Fruit fly (Drosophila melanogaster) whole organism, embryonic: Measurements from ENCODE around the gene CSN5.

ENCODE experiments used
- Antp ChIP-seq: fragments of 200-800 bp; sonication (Bioruptor generic); optimal IDR thresholded peaks from 3 replicates; lab custom pipeline; 2016; ENCODE audit warnings: missing biosample characterization, missing genetic modification characterization
- Atf3 ChIP-seq: fragments of 200-800 bp; sonication (Bioruptor generic); optimal IDR thresholded peaks from 3 replicates; lab custom pipeline; 2016; ENCODE audit warnings: missing biosample characterization, missing genetic modification characterization
- Atf6 ChIP-seq: fragments of 200-800 bp; sonication (Bioruptor generic); IDR thresholded peaks from 2 replicates; pipeline ENCODE4 v1.3.6; 2022; ENCODE audit warnings: missing biosample characterization, missing genetic modification characterization
- Awh ChIP-seq: fragments of 200-800 bp; sonication (Bioruptor generic); IDR thresholded peaks from 2 replicates; pipeline ENCODE4, ENCODE4 v1.3.6; 2022; ENCODE audit warnings: missing biosample characterization, missing genetic modification characterization
- B-H2 ChIP-seq: fragments of 200-800 bp; sonication (Bioruptor generic); optimal IDR thresholded peaks from 2 replicates; lab custom pipeline; 2018; ENCODE audit warnings: missing biosample characterization, mild to moderate bottlenecking, missing genetic modification characterization
- Blimp-1 ChIP-seq: fragments of 200-800 bp; sonication (Bioruptor generic); optimal IDR thresholded peaks from 3 replicates; lab custom pipeline; 2018; ENCODE audit warnings: missing biosample characterization, missing genetic modification characterization, mild to moderate bottlenecking, moderate library complexity, missing genetic modification reagents
- CG10209 ChIP-seq: fragments of 200-800 bp; sonication (Bioruptor generic); optimal IDR thresholded peaks from 3 replicates; lab custom pipeline; 2017; ENCODE audit warnings: missing biosample characterization, mild to moderate bottlenecking, missing genetic modification characterization, missing genetic modification reagents
- CG11085 ChIP-seq: fragments of 200-800 bp; sonication (Bioruptor generic); IDR thresholded peaks from 2 replicates; pipeline ENCODE4 v1.3.6; 2022; ENCODE audit warnings: missing biosample characterization, missing genetic modification characterization
- CG11696 ChIP-seq: fragments of 200-800 bp; sonication (Bioruptor generic); IDR thresholded peaks from 2 replicates; pipeline ENCODE4 v1.3.6; 2022; ENCODE audit warnings: missing biosample characterization, missing genetic modification characterization
- CG12104 ChIP-seq: fragments of 200-800 bp; sonication (Bioruptor generic); optimal IDR thresholded peaks from 3 replicates; lab custom pipeline; 2016; ENCODE audit warnings: missing biosample characterization, missing genetic modification characterization
- CG14050 ChIP-seq: fragments of 200-800 bp; sonication (Bioruptor generic); IDR thresholded peaks from 3 replicates; pipeline ENCODE4 v1.3.6; 2022; ENCODE audit warnings: missing biosample characterization, missing genetic modification characterization
- CG14965 ChIP-seq: fragments of 200-800 bp; sonication (Bioruptor generic); optimal IDR thresholded peaks from 2 replicates; lab custom pipeline; 2016; ENCODE audit warnings: missing biosample characterization, missing genetic modification characterization, borderline replicate concordance
- CG15269 ChIP-seq: fragments of 200-800 bp; sonication (Bioruptor generic); optimal IDR thresholded peaks from 2 replicates; lab custom pipeline; 2018; ENCODE audit warnings: missing biosample characterization, mild to moderate bottlenecking, missing genetic modification characterization, moderate library complexity
- CG15601 ChIP-seq: fragments of 200-800 bp; sonication (Bioruptor generic); optimal IDR thresholded peaks from 3 replicates; lab custom pipeline; 2019; ENCODE audit warnings: missing biosample characterization, mild to moderate bottlenecking, missing genetic modification characterization, moderate library complexity
- CG15696 ChIP-seq: fragments of 200-800 bp; sonication (Bioruptor generic); optimal IDR thresholded peaks from 2 replicates; lab custom pipeline; 2019; ENCODE audit warnings: missing biosample characterization, mild to moderate bottlenecking, missing genetic modification characterization, moderate library complexity
- CG17359 ChIP-seq: fragments of 200-800 bp; sonication (Bioruptor generic); optimal IDR thresholded peaks from 3 replicates; lab custom pipeline; 2018; ENCODE audit warnings: missing biosample characterization, mild to moderate bottlenecking, missing genetic modification characterization, moderate library complexity
- CG18262 ChIP-seq: fragments of 200-800 bp; optimal IDR thresholded peaks from 3 replicates; lab custom pipeline; 2019; ENCODE audit warnings: missing biosample characterization, mild to moderate bottlenecking, missing genetic modification characterization, moderate library complexity
- CG2199 ChIP-seq: fragments of 200-800 bp; sonication (Bioruptor generic); IDR thresholded peaks from 3 replicates; pipeline ENCODE4 v1.3.6; 2022; ENCODE audit warnings: missing biosample characterization, missing genetic modification characterization
- CG32767 ChIP-seq: fragments of 200-800 bp; sonication (Bioruptor generic); IDR thresholded peaks from 2 replicates; pipeline ENCODE4 v1.3.6; 2022; ENCODE audit warnings: missing biosample characterization, missing genetic modification characterization
- CG6254 ChIP-seq: fragments of 200-800 bp; sonication (Bioruptor generic); optimal IDR thresholded peaks from 3 replicates; lab custom pipeline; 2017; ENCODE audit warnings: mild to moderate bottlenecking, missing biosample characterization, missing genetic modification reagents, missing genetic modification characterization
- CG6765 ChIP-seq: fragments of 200-800 bp; sonication (Bioruptor generic); optimal IDR thresholded peaks from 3 replicates; lab custom pipeline; 2017; ENCODE audit warnings: missing biosample characterization, mild to moderate bottlenecking, missing genetic modification characterization
- CG6813 ChIP-seq: fragments of 200-800 bp; sonication (Bioruptor generic); optimal IDR thresholded peaks from 2 replicates; lab custom pipeline; 2017; ENCODE audit warnings: missing biosample characterization, missing genetic modification characterization, mild to moderate bottlenecking, moderate library complexity, missing genetic modification reagents
- CG8765 ChIP-seq: fragments of 200-800 bp; sonication (Bioruptor generic); IDR thresholded peaks from 2 replicates; pipeline ENCODE4 v1.3.6; 2022; ENCODE audit warnings: missing biosample characterization, missing genetic modification characterization
- Drgx ChIP-seq: fragments of 200-800 bp; sonication (Bioruptor generic); IDR thresholded peaks from 2 replicates; pipeline ENCODE4 v1.3.6; 2022; ENCODE audit warnings: missing biosample characterization, missing genetic modification characterization
- Hr51 ChIP-seq, 2 experiments: fragments of 200-800 bp; sonication (Bioruptor generic); optimal IDR thresholded peaks; 2 replicates in 1 of 2; 3 replicates in 1 of 2; lab custom pipeline; 2016 to 2018; ENCODE audit warnings: missing biosample characterization in 2 of 2, missing genetic modification characterization in 2 of 2, mild to moderate bottlenecking in 1 of 2, moderate library complexity in 1 of 2
- Hsf ChIP-seq: fragments of 200-800 bp; sonication (Bioruptor generic); optimal IDR thresholded peaks from 3 replicates; lab custom pipeline; 2016; ENCODE audit warnings: missing biosample characterization, missing genetic modification characterization
- Med ChIP-seq: fragments of 200-800 bp; sonication (Bioruptor generic); peaks from one replicate; lab custom pipeline; 2016; ENCODE audit warnings: missing biosample characterization, missing genetic modification characterization, mild to moderate bottlenecking, inconsistent platforms, moderate library complexity
- NK7.1 ChIP-seq: fragments of 200-800 bp; sonication (Bioruptor generic); optimal IDR thresholded peaks from 3 replicates; lab custom pipeline; 2016; ENCODE audit warnings: missing biosample characterization, missing genetic modification characterization
- Nf-YA ChIP-seq: fragments of 200-800 bp; sonication (Bioruptor generic); IDR thresholded peaks from 2 replicates; pipeline ENCODE4 v1.3.6; 2022; ENCODE audit warnings: missing biosample characterization, missing genetic modification characterization
- Pdp1 ChIP-seq, 2 experiments: fragments of 200-800 bp; sonication (Bioruptor generic); optimal IDR thresholded peaks; 3 replicates each; lab custom pipeline; 2016; ENCODE audit warnings: missing biosample characterization in 2 of 2, missing genetic modification characterization in 2 of 2, mild to moderate bottlenecking in 1 of 2, moderate library complexity in 1 of 2
- Spps ChIP-seq: fragments of 200-800 bp; sonication (Bioruptor generic); optimal IDR thresholded peaks from 2 replicates; lab custom pipeline; 2018; ENCODE audit warnings: missing biosample characterization, mild to moderate bottlenecking, missing genetic modification characterization
- Taf1 ChIP-seq: fragments of 200-800 bp; sonication (Bioruptor generic); IDR thresholded peaks from 2 replicates; pipeline ENCODE4 v1.3.6; 2022; ENCODE audit warnings: missing biosample characterization, missing genetic modification characterization
- chinmo ChIP-seq: fragments of 200-800 bp; sonication (Bioruptor generic); IDR thresholded peaks from 4 replicates; pipeline ENCODE4 v1.3.6; 2022; ENCODE audit warnings: missing biosample characterization, missing genetic modification characterization; ENCODE audit not compliant: partially characterized antibody
- ewg ChIP-seq: fragments of 200-800 bp; sonication (Bioruptor generic); optimal IDR thresholded peaks from 3 replicates; lab custom pipeline; 2017; ENCODE audit warnings: mild to moderate bottlenecking, missing biosample characterization, missing genetic modification reagents, missing genetic modification characterization
- exex ChIP-seq: fragments of 200-800 bp; sonication (Bioruptor generic); optimal IDR thresholded peaks from 4 replicates; lab custom pipeline; 2018; ENCODE audit warnings: missing biosample characterization, mild to moderate bottlenecking, missing genetic modification characterization, moderate library complexity
- gce ChIP-seq: fragments of 200-800 bp; sonication (Bioruptor generic); IDR thresholded peaks from 3 replicates; pipeline ENCODE4 v1.3.6; 2022; ENCODE audit warnings: missing biosample characterization, missing genetic modification characterization
- hth ChIP-seq: fragments of >200 bp; optimal IDR thresholded peaks from 2 replicates; lab custom pipeline; 2017; ENCODE audit warnings: inconsistent platforms
- ind ChIP-seq: fragments of 200-800 bp; sonication (Bioruptor generic); optimal IDR thresholded peaks from 3 replicates; lab custom pipeline; 2016; ENCODE audit warnings: missing biosample characterization, missing genetic modification characterization
- jing ChIP-seq: fragments of 200-800 bp; sonication (Bioruptor generic); optimal IDR thresholded peaks from 2 replicates; lab custom pipeline; 2018; ENCODE audit warnings: missing biosample characterization, mild to moderate bottlenecking, missing genetic modification characterization
- kay ChIP-seq: fragments of 200-800 bp; sonication (Bioruptor generic); optimal IDR thresholded peaks from 2 replicates; lab custom pipeline; 2016; ENCODE audit warnings: missing biosample characterization, missing genetic modification characterization
- kni ChIP-seq: fragments of 200-800 bp; sonication (Bioruptor generic); optimal IDR thresholded peaks from 3 replicates; lab custom pipeline; 2017; ENCODE audit warnings: mild to moderate bottlenecking, missing biosample characterization, missing genetic modification reagents, missing genetic modification characterization
- p53 ChIP-seq: fragments of 200-800 bp; sonication (Bioruptor generic); optimal IDR thresholded peaks from 2 replicates; lab custom pipeline; 2016; ENCODE audit warnings: missing biosample characterization, missing genetic modification characterization
- pzg ChIP-seq: fragments of 200-800 bp; sonication (Bioruptor generic); optimal IDR thresholded peaks from 3 replicates; lab custom pipeline; 2018; ENCODE audit warnings: missing biosample characterization, mild to moderate bottlenecking, missing genetic modification characterization, moderate library complexity
- seq ChIP-seq: fragments of 200-800 bp; sonication (Bioruptor generic); IDR thresholded peaks from 2 replicates; pipeline ENCODE4 v1.3.6; 2022; ENCODE audit warnings: missing biosample characterization, missing genetic modification characterization
- sim ChIP-seq: fragments of 200-800 bp; sonication (Bioruptor generic); IDR thresholded peaks from 2 replicates; pipeline ENCODE4 v1.3.6; 2022; ENCODE audit warnings: missing biosample characterization, missing genetic modification characterization
- sisA ChIP-seq: fragments of 200-800 bp; sonication (Bioruptor generic); IDR thresholded peaks from 2 replicates; pipeline ENCODE4 v1.3.6; 2022; ENCODE audit warnings: missing biosample characterization, missing genetic modification characterization
- ssp ChIP-seq: fragments of 200-800 bp; sonication (Bioruptor generic); IDR thresholded peaks from 2 replicates; pipeline ENCODE4 v1.3.6; 2022; ENCODE audit warnings: missing biosample characterization, missing genetic modification characterization
- stc ChIP-seq: fragments of 200-800 bp; sonication (Bioruptor generic); IDR thresholded peaks from 2 replicates; pipeline ENCODE4 v1.3.6; 2022; ENCODE audit warnings: missing biosample characterization, missing genetic modification characterization
- usp ChIP-seq: fragments of >200 bp; optimal IDR thresholded peaks from 2 replicates; lab custom pipeline; 2017; ENCODE audit warnings: missing biosample characterization, missing genetic modification characterization
- wdn ChIP-seq: fragments of 200-800 bp; sonication (Bioruptor generic); IDR thresholded peaks from 2 replicates; pipeline ENCODE4 v1.3.6; 2022; ENCODE audit warnings: missing biosample characterization, missing genetic modification characterization
- yki ChIP-seq: fragments of >200 bp; optimal IDR thresholded peaks from 3 replicates; lab custom pipeline; 2018
- z ChIP-seq: fragments of 200-800 bp; sonication (Bioruptor generic); IDR thresholded peaks from 3 replicates; pipeline ENCODE4 v1.3.6; 2022; ENCODE audit warnings: missing biosample characterization, missing genetic modification characterization

Gene CSN5

DNA sequence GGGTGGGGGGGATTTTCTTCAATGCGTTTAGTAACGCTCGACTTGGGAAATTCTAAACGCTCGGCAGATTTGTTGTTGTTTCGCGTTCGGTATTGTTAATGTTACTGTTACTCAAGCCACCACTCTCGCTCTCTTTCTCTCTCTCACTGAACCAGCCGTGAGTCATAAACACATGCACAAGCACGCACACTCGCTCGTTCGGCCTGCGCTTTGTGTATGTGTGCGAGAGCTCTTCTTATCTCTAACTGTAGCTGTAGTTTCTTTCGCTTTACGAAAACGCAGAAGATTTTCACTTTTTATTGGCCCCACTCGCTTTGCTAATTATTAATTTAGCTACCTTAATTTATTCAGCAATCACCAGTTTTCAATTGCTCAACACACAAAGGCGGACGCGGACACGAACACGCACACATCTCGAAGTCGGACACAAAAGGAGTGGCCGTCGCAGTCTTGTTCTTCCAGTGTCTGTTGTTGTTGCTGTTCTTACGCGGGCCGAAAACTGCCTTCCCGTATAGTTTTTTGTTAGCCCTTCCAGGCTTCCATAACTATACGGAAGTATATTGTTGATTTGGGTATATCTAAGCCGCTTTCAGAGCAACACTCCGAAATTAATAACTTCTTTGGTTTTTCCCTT lies 16.8 kb upstream of the CSN5 start (continued):
- TF ChIP-seq CG10209 (GFP tag; lab: Kevin White, UChicago) = no peak
- no peak for TF ChIP-seq Hr51 (GFP tag; optimal IDR thresholded peaks at IDR 0.05; lab: Kevin White, UChicago)
- no peak for TF ChIP-seq NK7.1
- no peak for TF ChIP-seq CG6765 (GFP tag; lab: Kevin White, UChicago)
- no peak for TF ChIP-seq CG15601 (tag; lab: Kevin White, UChicago)
- no peak for TF ChIP-seq sim
- no peak for TF ChIP-seq CG6813
- TF ChIP-seq seq (GFP tag; lab: Robert Waterston, UW) = no peak
- TF ChIP-seq CG18262 = no peak
- no peak for TF ChIP-seq Atf3
- no peak for TF ChIP-seq CG15269 (tag; lab: Kevin White, UChicago)
- peak; percentile 60; the same call in 1 of the 3 replicates for TF ChIP-seq z (GFP tag; lab: Robert Waterston, UW)
- peak; percentile 90; the same call in 3 of the 4 replicates for TF ChIP-seq chinmo (GFP tag; lab: Robert Waterston, UW)
- no peak for TF ChIP-seq stc
- TF ChIP-seq Atf6 (GFP tag; lab: Robert Waterston, UW) = no peak
- TF ChIP-seq usp (GFP tag; lab: Kevin White, UChicago) = no peak
- TF ChIP-seq CG14050 = no peak
- TF ChIP-seq CG15696 = no peak
- TF ChIP-seq Antp (GFP tag; lab: Kevin White, UChicago) = no peak
- peak; percentile 90 for TF ChIP-seq kay (GFP tag; lab: Kevin White, UChicago)
- TF ChIP-seq sisA (GFP tag; lab: Robert Waterston, UW) = no peak
- TF ChIP-seq Blimp-1 = peak; percentile 58
- TF ChIP-seq jing (GFP tag; lab: Kevin White, UChicago) = no peak
- TF ChIP-seq kni (GFP tag; lab: Kevin White, UChicago) = peak; percentile 8
- TF ChIP-seq Hsf (GFP tag; lab: Kevin White, UChicago) = no peak
- no peak for TF ChIP-seq CG17359 (tag; lab: Kevin White, UChicago)
- no peak for TF ChIP-seq CG8765
- no peak for TF ChIP-seq CG6254 (GFP tag; lab: Kevin White, UChicago)
- no peak for TF ChIP-seq wdn (GFP tag; lab: Robert Waterston, UW)
- TF ChIP-seq Spps = no peak
- TF ChIP-seq pzg (GFP tag; lab: Kevin White, UChicago) = no peak
- no peak for TF ChIP-seq exex (tag; lab: Kevin White, UChicago)
- TF ChIP-seq Awh (GFP tag; lab: Robert Waterston, UW) = no peak
- no peak for TF ChIP-seq CG14965
- no peak for TF ChIP-seq gce (GFP tag; lab: Robert Waterston, UW)
- no peak for TF ChIP-seq ssp
- no peak for TF ChIP-seq CG2199 (GFP tag; lab: Robert Waterston, UW)
- TF ChIP-seq CG11085 (GFP tag; lab: Robert Waterston, UW) = no peak
- TF ChIP-seq CG32767 (GFP tag; lab: Robert Waterston, UW) = no peak
- TF ChIP-seq CG11696 (GFP tag; lab: Robert Waterston, UW) = no peak
- TF ChIP-seq Drgx (GFP tag; lab: Robert Waterston, UW) = no peak
- TF ChIP-seq p53 (GFP tag; lab: Kevin White, UChicago) = peak; percentile 76
- TF ChIP-seq B-H2 (GFP tag; lab: Kevin White, UChicago) = no peak
- TF ChIP-seq ewg (GFP tag; lab: Kevin White, UChicago) = peak; percentile 0
- TF ChIP-seq CG12104 (GFP tag; lab: Kevin White, UChicago) = no peak
- TF ChIP-seq yki (lab: Kevin White, UChicago) = peak; percentile 42
- TF ChIP-seq ind = no peak
- TF ChIP-seq hth = no peak
- no peak for TF ChIP-seq Taf1
- TF ChIP-seq Pdp1 (GFP tag; optimal IDR thresholded peaks at IDR 0.05; lab: Kevin White, UChicago) = peak in 1 of 2 experiments; percentile 56
- TF ChIP-seq Nf-YA (GFP tag; lab: Robert Waterston, UW) = no peak
- TF ChIP-seq Med (GFP tag; lab: Kevin White, UChicago) = peak; percentile 83
